Worm (Caenorhabditis elegans) whole organism, L3 larva: Measurements from ENCODE around the gene gpa-5.

Experiments used
- egl-27 ChIP-seq: sonication (generic microtip); optimal IDR thresholded peaks from 4 replicates; lab custom pipeline; 2017; ENCODE audit warnings: missing biosample characterization, missing genetic modification reagents, missing genetic modification characterization
- lin-15B ChIP-seq: fragments of 150-350 bp; optimal IDR thresholded peaks from 2 replicates; lab custom pipeline; 2014; ENCODE audit warnings: missing biosample characterization, missing genetic modification characterization
- pqm-1 ChIP-seq: fragments of 150-350 bp; optimal IDR thresholded peaks from 2 replicates; lab custom pipeline; 2017; ENCODE audit warnings: missing biosample characterization, missing genetic modification characterization, inconsistent platforms
- unc-62 ChIP-seq: fragments of 150-350 bp; sonication (generic microtip); optimal IDR thresholded peaks from 4 replicates; lab custom pipeline; 2014; ENCODE audit warnings: missing biosample characterization, missing genetic modification reagents, missing genetic modification characterization

DNA sequence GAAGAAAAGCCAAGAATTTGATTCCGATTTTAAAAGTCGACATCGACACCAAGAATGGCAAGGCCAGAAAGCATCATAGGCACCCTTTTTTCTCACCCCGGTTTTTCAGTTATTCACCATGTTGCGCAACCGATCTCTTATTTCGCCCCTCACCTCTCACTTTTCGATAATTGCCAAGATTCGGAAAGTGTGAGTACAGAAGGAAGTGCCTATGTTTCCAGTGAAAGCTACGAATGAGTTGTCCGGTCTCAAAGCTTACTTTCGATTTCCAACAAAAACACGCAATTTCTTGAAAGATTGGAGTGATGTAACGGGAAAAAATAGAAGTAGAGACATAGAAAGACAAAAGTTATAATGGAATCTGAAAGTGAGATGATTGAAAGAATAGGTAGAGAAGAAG lies 32.9 kb upstream of the gpa-5 start:
- TF ChIP-seq unc-62 (no peak), pqm-1 (tag; lab: Kevin White, UChicago) (no peak), lin-15B (tag; lab: Kevin White, UChicago) (no peak), egl-27 (tag; lab: Kevin White, UChicago) (no peak)
